Worm (Caenorhabditis elegans) whole organism, midembryonic: ENCODE measurements around the gene T01C8.2.
"Not testable (repeated sequence)": the region's sequence is repeated elsewhere in the genome, so short reads cannot be mapped to it uniquely, and the experiment has no call there.

ENCODE experiments used
- T22C8.4 ChIP-seq: fragments of 200-800 bp; sonication (Bioruptor generic); IDR thresholded peaks from 2 replicates; pipeline ENCODE4 v1.3.6; 2022; ENCODE audit warnings: missing genetic modification characterization, missing compliant biosample characterization
- cog-1 ChIP-seq: sonication (generic microtip); optimal IDR thresholded peaks from 2 replicates; lab custom pipeline; 2016; ENCODE audit warnings: missing genetic modification characterization, missing compliant biosample characterization
- flt-1 ChIP-seq: fragments of 200-800 bp; sonication (Bioruptor generic); IDR thresholded peaks from 2 replicates; pipeline ENCODE4 v1.3.6; 2022; ENCODE audit warnings: missing genetic modification characterization, missing compliant biosample characterization
- klf-2 ChIP-seq: fragments of 200-800 bp; sonication (Bioruptor generic); conservative IDR thresholded peaks from 2 replicates; pipeline ENCODE4 v1.3.6; 2022; ENCODE audit warnings: missing genetic modification reagents, missing genetic modification characterization, missing compliant biosample characterization
- med-1 ChIP-seq: sonication (generic microtip); optimal IDR thresholded peaks from 2 replicates; lab custom pipeline; 2017; ENCODE audit warnings: missing genetic modification characterization, mild to moderate bottlenecking, missing compliant biosample characterization, antibody characterized with exemption, missing genetic modification reagents; ENCODE audit not compliant: insufficient read depth
- ref-1 ChIP-seq: fragments of 200-800 bp; sonication (Bioruptor generic); conservative IDR thresholded peaks from 2 replicates; pipeline ENCODE4 v1.3.6; 2022; ENCODE audit warnings: missing genetic modification reagents, missing genetic modification characterization, missing compliant biosample characterization
- tab-1 ChIP-seq: fragments of 200-800 bp; sonication (Bioruptor generic); IDR thresholded peaks from 2 replicates; pipeline ENCODE4 v1.3.6; 2022; ENCODE audit warnings: missing genetic modification characterization, missing compliant biosample characterization
- ztf-23 ChIP-seq: fragments of 200-800 bp; sonication (Bioruptor generic); IDR thresholded peaks from 2 replicates; pipeline ENCODE4 v1.3.6; 2022; ENCODE audit warnings: missing genetic modification reagents, missing genetic modification characterization, missing compliant biosample characterization
- ztf-29 ChIP-seq: fragments of 200-800 bp; sonication (Bioruptor generic); IDR thresholded peaks from 2 replicates; pipeline ENCODE4 v1.3.6; 2022; ENCODE audit warnings: missing genetic modification reagents, missing genetic modification characterization, missing compliant biosample characterization

Gene T01C8.2

DNA sequence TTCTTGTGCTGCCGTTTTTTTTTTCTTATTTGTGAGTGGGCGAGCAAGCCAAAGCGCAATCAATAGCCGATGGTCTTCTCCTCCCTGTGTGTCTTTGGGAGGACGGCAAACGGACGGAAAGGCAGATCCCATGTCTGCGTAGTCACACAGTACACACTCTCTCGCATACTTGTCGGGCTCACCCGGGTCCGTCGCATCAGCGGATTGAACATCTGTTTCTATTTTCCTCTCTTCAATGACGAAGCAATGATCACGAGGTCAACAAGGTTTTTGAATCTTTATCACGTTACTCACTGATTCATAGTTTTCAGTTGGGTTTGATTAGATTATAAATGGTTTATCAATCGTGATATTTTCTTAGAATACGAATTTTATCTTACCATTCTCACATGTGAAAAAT lies 29.3 kb downstream of the T01C8.2 start:
- no peak; the same call in 1 of the 2 replicates for TF ChIP-seq ztf-29 (GFP tag; lab: Robert Waterston, UW)
- TF ChIP-seq flt-1 = 0 out of 2 replicates have a peak, but pooled peaks have one; percentile 36
- TF ChIP-seq ztf-23 (GFP tag; lab: Robert Waterston, UW) = no peak

DNA sequence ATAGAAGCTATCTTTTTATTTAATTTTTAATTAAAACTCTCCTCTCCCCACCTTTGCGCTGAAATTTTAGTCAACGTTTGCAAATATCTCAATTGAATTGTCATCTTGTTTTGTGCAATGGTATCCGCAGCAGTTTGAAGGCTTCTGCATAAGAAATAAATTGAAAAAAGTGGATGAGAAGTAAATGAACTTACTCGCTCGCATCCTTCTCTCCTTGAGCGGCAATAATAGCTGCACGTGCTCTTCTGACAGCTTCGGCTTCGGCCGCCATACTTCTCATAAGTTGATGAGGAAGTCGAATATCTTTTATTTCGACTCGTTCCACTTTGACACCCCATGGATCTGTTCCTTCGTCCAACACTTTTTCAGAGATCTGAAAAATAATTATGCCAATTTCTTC lies 30.6 kb downstream of the T01C8.2 start:
- TF ChIP-seq ref-1 (GFP tag; lab: Robert Waterston, UW) (no peak), T22C8.4 (GFP tag; lab: Robert Waterston, UW) (no peak), cog-1 (no peak), ztf-29 (GFP tag; lab: Robert Waterston, UW) (no peak), flt-1 (no peak), ztf-23 (GFP tag; lab: Robert Waterston, UW) (no peak), klf-2 (GFP tag; lab: Robert Waterston, UW) (no peak), tab-1 (GFP tag; lab: Robert Waterston, UW) (no peak), med-1 (no peak)

DNA sequence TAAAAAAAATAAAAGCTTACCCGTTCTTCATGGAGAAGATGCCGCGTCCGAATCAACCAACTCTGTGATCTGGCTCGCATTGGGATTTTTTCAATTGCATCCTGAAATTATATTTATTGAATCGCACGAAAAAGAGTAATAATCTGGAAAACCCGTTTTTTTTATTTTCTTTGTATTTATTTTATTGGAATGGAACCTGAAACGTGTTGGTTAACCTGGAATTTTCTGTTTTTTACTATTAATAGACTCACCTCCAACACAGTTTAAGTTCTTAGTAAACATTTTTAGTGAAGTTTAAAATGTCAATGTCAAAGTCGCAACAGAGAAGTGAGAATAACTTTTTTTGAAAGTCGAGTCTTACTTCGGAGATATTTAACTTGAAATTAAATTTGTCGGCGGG lies 32.0 kb downstream of the T01C8.2 start:
- no peak for TF ChIP-seq flt-1
- TF ChIP-seq ztf-29 (GFP tag; lab: Robert Waterston, UW) = no peak
- no peak for TF ChIP-seq ztf-23 (GFP tag; lab: Robert Waterston, UW)
- TF ChIP-seq cog-1 = no peak
- TF ChIP-seq klf-2 (GFP tag; lab: Robert Waterston, UW) = no peak
- TF ChIP-seq T22C8.4 (GFP tag; lab: Robert Waterston, UW) = no peak
- TF ChIP-seq tab-1 (GFP tag; lab: Robert Waterston, UW) = no peak
- no peak for TF ChIP-seq ref-1 (GFP tag; lab: Robert Waterston, UW)

DNA sequence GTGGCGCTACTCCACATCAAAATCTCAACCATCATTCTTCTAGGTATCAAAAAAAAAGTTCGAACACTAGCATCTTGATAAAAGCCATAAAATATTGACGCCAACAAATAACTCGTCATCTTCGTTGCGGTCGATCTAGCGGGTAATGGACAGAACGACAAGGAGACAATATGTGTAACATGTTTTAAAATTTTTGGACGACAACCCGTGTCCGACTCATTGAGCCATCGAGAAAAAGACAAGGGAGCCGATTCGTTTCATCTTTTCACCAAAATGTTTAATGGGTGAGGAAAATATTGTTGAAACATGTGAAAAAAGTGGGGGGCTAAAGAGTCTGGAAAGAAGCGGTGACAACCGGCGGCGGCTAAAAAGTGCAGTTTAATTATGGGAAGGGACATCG lies 35.3 kb downstream of the T01C8.2 start:
- TF ChIP-seq cog-1 (no peak), med-1 (no peak), tab-1 (GFP tag; lab: Robert Waterston, UW) (no peak), flt-1 (no peak), T22C8.4 (GFP tag; lab: Robert Waterston, UW) (no peak), ztf-29 (GFP tag; lab: Robert Waterston, UW) (no peak), ref-1 (GFP tag; lab: Robert Waterston, UW) (no peak), klf-2 (GFP tag; lab: Robert Waterston, UW) (no peak), ztf-23 (GFP tag; lab: Robert Waterston, UW) (no peak)

DNA sequence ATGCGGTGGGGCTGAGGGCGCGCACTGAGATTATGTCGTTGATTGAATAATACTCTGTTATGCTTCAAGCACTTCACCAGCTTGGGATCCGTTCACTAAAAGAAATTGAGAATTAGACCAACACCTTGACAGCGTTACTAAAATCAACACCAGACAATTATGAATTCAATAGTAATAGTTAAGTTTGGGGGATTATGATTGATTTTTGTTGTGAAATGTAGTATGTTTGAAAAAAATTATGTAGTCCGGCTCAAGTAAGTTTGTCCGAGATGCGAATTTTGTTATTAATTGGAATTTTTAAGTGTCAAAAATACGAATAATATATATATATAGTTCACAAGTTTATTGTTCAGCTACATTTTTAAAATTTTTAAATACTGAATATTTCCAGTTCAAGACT lies 39.1 kb downstream of the T01C8.2 start, which contains the start of gene sto-5:
sto-5 (minus strand) TSS at position 101 of the 400 bp plus-strand sequence.
- no peak for TF ChIP-seq ref-1 (GFP tag; lab: Robert Waterston, UW)
- TF ChIP-seq tab-1 (GFP tag; lab: Robert Waterston, UW) = no peak
- TF ChIP-seq med-1 = no peak
- no peak for TF ChIP-seq ztf-29 (GFP tag; lab: Robert Waterston, UW)
- TF ChIP-seq ztf-23 (GFP tag; lab: Robert Waterston, UW) = no peak
- TF ChIP-seq klf-2 (GFP tag; lab: Robert Waterston, UW) = no peak
- no peak for TF ChIP-seq flt-1
- TF ChIP-seq cog-1 = no peak
- no peak for TF ChIP-seq T22C8.4 (GFP tag; lab: Robert Waterston, UW)

DNA sequence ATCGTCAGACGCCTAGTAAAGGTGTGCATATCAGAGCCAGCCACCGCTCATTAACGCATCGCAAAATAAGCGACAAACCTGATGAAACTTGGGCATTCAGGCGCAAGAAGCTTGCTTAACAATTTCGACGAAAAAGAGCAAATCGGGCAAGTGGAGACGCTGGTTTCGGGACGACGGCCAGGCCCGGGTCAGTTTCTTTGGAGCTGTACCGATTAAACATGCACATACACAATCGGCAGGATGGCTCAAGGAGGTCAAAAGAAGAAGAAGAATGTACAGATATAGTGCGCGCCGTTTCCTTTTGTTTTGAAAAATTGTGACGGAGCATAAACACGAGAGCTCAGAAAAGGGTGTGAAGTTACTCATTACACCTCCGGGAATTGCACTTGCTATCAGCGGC lies 40.3 kb downstream of the T01C8.2 start:
- TF ChIP-seq ztf-23 (GFP tag; lab: Robert Waterston, UW) = no peak

DNA sequence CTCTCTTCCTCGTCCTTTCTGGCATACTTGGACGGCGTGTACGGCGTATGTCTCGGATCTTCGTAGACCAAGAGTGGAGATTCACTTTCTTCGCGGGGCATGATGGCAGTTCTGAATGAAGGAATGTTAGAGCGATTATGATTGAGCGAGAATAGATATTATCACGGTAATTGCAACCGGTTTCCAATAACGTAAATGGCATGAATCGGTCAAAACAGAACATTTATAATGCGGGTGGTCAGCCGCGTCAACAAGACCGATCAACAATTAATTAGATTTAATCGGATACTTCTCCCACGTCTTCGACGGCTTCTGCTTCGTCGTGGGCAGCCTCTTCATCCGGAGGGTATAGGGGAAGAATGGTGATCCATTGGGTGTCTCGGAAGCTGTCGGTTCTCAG lies 48.5 kb downstream of the T01C8.2 start, which contains the start of gene F41G4.13:
F41G4.13 (minus strand) TSS at position 101 of the 400 bp plus-strand sequence.
- not testable (repeated sequence) for TF ChIP-seq med-1; T22C8.4 (GFP tag; lab: Robert Waterston, UW); ref-1 (GFP tag; lab: Robert Waterston, UW)

DNA sequence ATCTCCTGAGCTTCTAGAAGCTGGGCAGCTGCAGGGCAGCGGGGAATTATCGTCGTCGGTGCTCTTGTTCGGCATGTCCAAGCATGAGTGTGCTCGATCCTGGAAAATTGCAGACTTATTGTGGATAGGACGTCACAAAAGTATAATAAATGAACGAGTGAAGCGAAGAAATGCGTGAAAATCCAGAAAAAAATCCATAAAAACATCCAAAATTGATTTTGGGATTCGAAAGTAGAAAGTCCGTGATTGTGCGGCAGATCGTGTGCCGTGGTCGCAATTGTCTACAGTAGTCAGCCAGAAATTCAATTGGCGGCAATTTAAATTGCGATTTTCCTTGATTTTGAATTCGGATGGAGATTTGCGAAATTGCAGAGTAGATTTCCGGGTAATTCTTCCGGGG lies 50.1 kb downstream of the T01C8.2 start, which contains the start of gene F41G4.7:
F41G4.7 (minus strand) TSS at position 101 of the 400 bp plus-strand sequence.
- no peak for TF ChIP-seq T22C8.4 (GFP tag; lab: Robert Waterston, UW)
- TF ChIP-seq tab-1 (GFP tag; lab: Robert Waterston, UW) = no peak
- no peak for TF ChIP-seq ref-1 (GFP tag; lab: Robert Waterston, UW)
- no peak for TF ChIP-seq ztf-23 (GFP tag; lab: Robert Waterston, UW)
- TF ChIP-seq cog-1 = no peak
- no peak for TF ChIP-seq klf-2 (GFP tag; lab: Robert Waterston, UW)
- no peak for TF ChIP-seq flt-1
- TF ChIP-seq ztf-29 (GFP tag; lab: Robert Waterston, UW) = no peak
- TF ChIP-seq med-1 = no peak
